Fruit fly (Drosophila melanogaster): ENCODE data around the gene CG12194.

- no peak for TF ChIP-seq vri (GFP tag; optimal IDR thresholded peaks at IDR 0.05)
- TF ChIP-seq Blimp-1 (GFP tag; optimal IDR thresholded peaks at IDR 0.05), result no peak
- TF ChIP-seq CG6808 (GFP tag; optimal IDR thresholded peaks at IDR 0.05), result no peak
- no peak for TF ChIP-seq Hr4 (GFP tag; optimal IDR thresholded peaks at IDR 0.05)
- no peak for TF ChIP-seq achi (GFP tag; optimal IDR thresholded peaks at IDR 0.05)
- no peak for TF ChIP-seq OdsH (GFP tag; optimal IDR thresholded peaks at IDR 0.05)
- no peak for TF ChIP-seq acj6 (GFP tag; optimal IDR thresholded peaks at IDR 0.05)
These were observed 16.7 kb downstream of the CG12194 start for dm6 chr2L:4854822-4855221.

All from whole organism, prepupa.